Worm (Caenorhabditis elegans) whole organism, L1 larva: ENCODE results near the gene F09F9.2.

Source experiments
- ceh-63 ChIP-seq: fragments of 200-800 bp; sonication (Bioruptor generic); optimal IDR thresholded peaks from 2 replicates; lab custom pipeline; 2018; ENCODE audit warnings: mild to moderate bottlenecking, missing genetic modification characterization, missing compliant biosample characterization
- ceh-82 ChIP-seq, 3 experiments: fragments of 150-350 bp in 1 of 3; sonication (generic microtip) in 2 of 3; optimal IDR thresholded peaks; 2 replicates each; lab custom pipeline; 2014 to 2017; ENCODE audit warnings: missing biosample characterization in 3 of 3, missing genetic modification characterization in 3 of 3
- efl-3 ChIP-seq: fragments of 200-800 bp; sonication (Bioruptor generic); optimal IDR thresholded peaks from 2 replicates; lab custom pipeline; 2018; ENCODE audit warnings: mild to moderate bottlenecking, missing genetic modification characterization, missing compliant biosample characterization
- jun-1 ChIP-seq: fragments of 150-350 bp; optimal IDR thresholded peaks from 2 replicates; lab custom pipeline; 2014; ENCODE audit warnings: missing biosample characterization, missing genetic modification reagents, missing genetic modification characterization
- lin-13 ChIP-seq: fragments of 150-350 bp; optimal IDR thresholded peaks from 2 replicates; lab custom pipeline; 2014; ENCODE audit warnings: missing biosample characterization, missing genetic modification reagents, missing genetic modification characterization
- lin-14 ChIP-seq: fragments of 200-800 bp; sonication (Bioruptor generic); optimal IDR thresholded peaks from 2 replicates; lab custom pipeline; 2018; ENCODE audit warnings: mild to moderate bottlenecking, missing genetic modification characterization, moderate library complexity, missing compliant biosample characterization
- lin-39 ChIP-seq: fragments of 150-350 bp; optimal IDR thresholded peaks from 2 replicates; lab custom pipeline; 2014; ENCODE audit warnings: missing biosample characterization, missing genetic modification reagents, missing genetic modification characterization
- lir-3 ChIP-seq: sonication (generic microtip); optimal IDR thresholded peaks from 2 replicates; lab custom pipeline; 2016; ENCODE audit warnings: mild to moderate bottlenecking, missing genetic modification characterization, moderate library complexity, missing compliant biosample characterization; ENCODE audit not compliant: poor library complexity
- mep-1 ChIP-seq: fragments of 150-350 bp; optimal IDR thresholded peaks from 2 replicates; lab custom pipeline; 2014; ENCODE audit warnings: missing biosample characterization, missing genetic modification characterization
- pqm-1 ChIP-seq: sonication (generic microtip); optimal IDR thresholded peaks from 3 replicates; lab custom pipeline; 2017; ENCODE audit warnings: missing biosample characterization, missing genetic modification characterization
- unc-62 ChIP-seq: fragments of 150-350 bp; optimal IDR thresholded peaks from 2 replicates; lab custom pipeline; 2014; ENCODE audit warnings: missing biosample characterization, missing genetic modification reagents, missing genetic modification characterization
- vab-15 ChIP-seq: sonication (generic microtip); optimal IDR thresholded peaks from 2 replicates; lab custom pipeline; 2017; ENCODE audit warnings: missing genotype, mild to moderate bottlenecking, missing genetic modification characterization, missing compliant biosample characterization
- zag-1 ChIP-seq: fragments of 150-350 bp; optimal IDR thresholded peaks from 2 replicates; lab custom pipeline; 2014; ENCODE audit warnings: missing biosample characterization, missing genetic modification characterization

DNA sequence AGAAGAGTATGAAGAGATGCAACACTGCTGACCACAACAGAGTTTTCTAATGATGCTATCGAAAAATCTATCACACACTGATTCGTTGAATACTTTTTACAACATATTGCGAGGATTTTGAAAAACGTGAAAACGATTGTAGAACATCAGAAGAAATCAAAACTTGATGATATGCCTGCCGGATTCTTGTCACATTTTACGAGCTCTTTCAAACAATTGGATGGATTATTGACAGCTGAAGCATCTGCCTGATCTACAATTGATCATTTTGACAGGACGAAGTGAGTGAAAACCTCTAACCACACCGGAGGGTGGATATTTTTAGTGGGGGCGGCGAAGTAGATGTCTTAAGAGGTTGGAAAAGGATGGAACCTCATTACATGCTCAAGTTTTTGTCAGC lies 38.7 kb downstream of the F09F9.2 start:
- TF ChIP-seq pqm-1 (tag; lab: Kevin White, UChicago) (no peak), jun-1 (tag; lab: Kevin White, UChicago) (no peak), lin-14 (GFP tag; lab: Kevin White, UChicago) (no peak), ceh-63 (GFP tag; lab: Kevin White, UChicago) (no peak), vab-15 (no peak), lin-39 (tag; lab: Kevin White, UChicago) (no peak), lir-3 (no peak), lin-13 (GFP tag; lab: Kevin White, UChicago) (no peak), ceh-82 (tag; optimal IDR thresholded peaks at IDR 0.05; lab: Kevin White, UChicago) (no peak), mep-1 (tag; lab: Kevin White, UChicago) (no peak), zag-1 (tag; lab: Kevin White, UChicago) (no peak), efl-3 (GFP tag; lab: Kevin White, UChicago) (no peak), unc-62 (GFP tag; lab: Kevin White, UChicago) (no peak)
